4 fruit fly cellular contexts compared by ENCODE assay signal in the genomic region with DNA sequence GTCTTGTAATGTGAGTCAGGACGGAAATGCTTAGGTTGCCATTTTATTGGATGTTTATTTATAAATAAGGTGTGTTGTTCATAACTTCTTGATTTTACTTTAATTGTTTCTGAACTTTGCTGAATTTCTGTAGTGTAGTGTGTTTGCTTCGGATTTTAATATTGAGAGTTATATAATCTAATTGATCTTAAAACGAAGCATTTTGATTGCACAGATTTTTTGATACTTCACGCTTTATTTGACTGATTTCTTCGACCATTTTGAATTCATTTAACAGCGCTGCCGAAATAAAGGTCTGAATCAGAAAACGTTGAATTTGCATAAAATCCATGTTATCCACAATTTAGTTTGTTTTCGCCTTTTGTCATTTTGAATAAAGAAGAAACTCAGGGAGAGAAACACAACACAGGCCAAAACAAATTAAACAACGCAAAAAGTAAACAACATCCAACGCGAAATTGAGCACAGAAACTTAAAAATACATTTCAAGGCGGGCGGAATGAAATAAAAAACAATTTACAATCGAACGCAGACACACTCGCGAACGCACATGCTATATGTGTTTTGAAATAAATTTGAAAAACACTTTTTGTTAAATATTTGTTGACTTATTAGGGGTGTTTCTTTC.
TF ChIP-seq lines count a peak whose summit lies in the region.

No protein-coding gene starts in this region.

- TF ChIP-seq CTCF in whole organism, embryonic (GFP tag; optimal IDR thresholded peaks at IDR 0.05; lab: Kevin White, UChicago) = no peak

TF ChIP-seq in whole organism, adult, 20 proteins besides CTCF, POLR2A, EP300 and RAD21:
- TF ChIP-seq cic (GFP tag; optimal IDR thresholded peaks at IDR 0.05; lab: Kevin White, UChicago) = no peak
- peak; percentile 85 for TF ChIP-seq tj (GFP tag; optimal IDR thresholded peaks at IDR 0.05; lab: Kevin White, UChicago)

TF ChIP-seq in whole organism, embryonic, 481 proteins besides CTCF, POLR2A, EP300 and RAD21 (continues in another document):
- TF ChIP-seq sd (tag; optimal IDR thresholded peaks at IDR 0.05; lab: Kevin White, UChicago) = peak; percentile 21
- no peak for TF ChIP-seq CG18599 (GFP tag; optimal IDR thresholded peaks at IDR 0.05; lab: Kevin White, UChicago)
- TF ChIP-seq ATbp (GFP tag; optimal IDR thresholded peaks at IDR 0.05; lab: Kevin White, UChicago) = peak; percentile 45
- TF ChIP-seq Doc3 (GFP tag; IDR thresholded peaks at IDR 0.05; lab: Robert Waterston, UW; ENCODE audit: partially characterized antibody) = no peak
- TF ChIP-seq lab (GFP tag; optimal IDR thresholded peaks at IDR 0.05; lab: Kevin White, UChicago) = peak; percentile 40
- peak; percentile 30 for TF ChIP-seq CG13894 (tag; optimal IDR thresholded peaks at IDR 0.05; lab: Kevin White, UChicago)
- TF ChIP-seq tio (GFP tag; optimal IDR thresholded peaks at IDR 0.05; lab: Kevin White, UChicago) = no peak
- TF ChIP-seq dmrt99B (tag; optimal IDR thresholded peaks at IDR 0.05; lab: Kevin White, UChicago) = peak; percentile 27
- peak; percentile 27; the same call in 1 of the 2 replicates for TF ChIP-seq CG14014 (GFP tag; IDR thresholded peaks at IDR 0.05; lab: Robert Waterston, UW)
- peak; percentile 10 for TF ChIP-seq CG15269 (tag; optimal IDR thresholded peaks at IDR 0.05; lab: Kevin White, UChicago)
- TF ChIP-seq CG6683 (GFP tag; optimal IDR thresholded peaks at IDR 0.05; lab: Kevin White, UChicago) = no peak
- peak; percentile 17 for TF ChIP-seq Med (GFP tag; lab: Kevin White, UChicago)
- TF ChIP-seq sens (GFP tag; lab: Kevin White, UChicago) = peak; percentile 83
- peak; percentile 2 for TF ChIP-seq MTF-1 (GFP tag; optimal IDR thresholded peaks at IDR 0.05; lab: Kevin White, UChicago; ENCODE audit: borderline replicate concordance)
- TF ChIP-seq CG6854 (GFP tag; optimal IDR thresholded peaks at IDR 0.05; lab: Kevin White, UChicago) = no peak
- 0 out of 2 replicates have a peak, but pooled peaks have one; percentile 18 for TF ChIP-seq stc (GFP tag; IDR thresholded peaks at IDR 0.05; lab: Robert Waterston, UW)
- TF ChIP-seq CG12769 (tag; optimal IDR thresholded peaks at IDR 0.05; lab: Kevin White, UChicago) = peak; percentile 28
- peak; percentile 28 for TF ChIP-seq Meics (GFP tag; optimal IDR thresholded peaks at IDR 0.05; lab: Kevin White, UChicago)
- TF ChIP-seq CG2199 (GFP tag; IDR thresholded peaks at IDR 0.05; lab: Robert Waterston, UW) = peak; percentile 77; the same call in 2 of the 3 replicates
- peak; percentile 9 for TF ChIP-seq CG11504 (tag; optimal IDR thresholded peaks at IDR 0.05; lab: Kevin White, UChicago)
- no peak for TF ChIP-seq cwo (GFP tag; optimal IDR thresholded peaks at IDR 0.05; lab: Kevin White, UChicago)
- peak; percentile 18 for TF ChIP-seq tap (tag; optimal IDR thresholded peaks at IDR 0.05; lab: Kevin White, UChicago)
- TF ChIP-seq chinmo (GFP tag; IDR thresholded peaks at IDR 0.05; lab: Robert Waterston, UW; ENCODE audit: partially characterized antibody) = 0 out of 4 replicates have a peak, but pooled peaks have one; percentile 10
- peak in 1 of 2 experiments; percentile 4 for TF ChIP-seq eve (GFP tag; optimal IDR thresholded peaks at IDR 0.05; lab: Kevin White, UChicago)
- no peak for TF ChIP-seq NC2β (GFP tag; optimal IDR thresholded peaks at IDR 0.05; lab: Kevin White, UChicago)
- peak; percentile 42 for TF ChIP-seq Hmr (GFP tag; optimal IDR thresholded peaks at IDR 0.05; lab: Kevin White, UChicago)

TF ChIP-seq in whole organism, prepupa, 60 proteins besides CTCF, POLR2A, EP300 and RAD21:
- TF ChIP-seq CG8632 (GFP tag; optimal IDR thresholded peaks at IDR 0.05; lab: Kevin White, UChicago) = no peak
- no peak for TF ChIP-seq fd85E (GFP tag; optimal IDR thresholded peaks at IDR 0.05; lab: Kevin White, UChicago)
- TF ChIP-seq fkh (GFP tag; optimal IDR thresholded peaks at IDR 0.05; lab: Kevin White, UChicago) = peak; percentile 30
- TF ChIP-seq CG34406 (GFP tag; optimal IDR thresholded peaks at IDR 0.05; lab: Kevin White, UChicago) = no peak
- TF ChIP-seq Eip78C (GFP tag; lab: Kevin White, UChicago) = peak; percentile 17
- no peak for TF ChIP-seq Ets96B (tag; optimal IDR thresholded peaks at IDR 0.05; lab: Kevin White, UChicago)

TF ChIP-seq in whole organism, wandering third instar larva, 38 proteins besides CTCF, POLR2A, EP300 and RAD21:
- TF ChIP-seq rgr (GFP tag; optimal IDR thresholded peaks at IDR 0.05; lab: Kevin White, UChicago) (peak; percentile 11), h (GFP tag; optimal IDR thresholded peaks at IDR 0.05; lab: Kevin White, UChicago) (no peak)
